Fruit fly (Drosophila melanogaster): ENCODE results near the gene foxo.

foxo gene

dm6 chr3R:14131972-14132371 lies 75.2 kb downstream of the foxo start, which contains the start of gene CG14356:
Gene CG14356 (minus strand): TSS chr3R:14132072.
- no peak for TF ChIP-seq CG17801 (GFP tag; optimal IDR thresholded peaks at IDR 0.05; ENCODE audit: partially characterized antibody)

Data from ovary, adult (tissue).